Fruit fly (Drosophila melanogaster) whole organism, embryonic: Measurements from ENCODE around the gene CG13631.

Experiments used
- BtbVII ChIP-seq: fragments of 200-800 bp; sonication (Bioruptor generic); optimal IDR thresholded peaks from 3 replicates; lab custom pipeline; 2017; ENCODE audit warnings: missing biosample characterization, mild to moderate bottlenecking, missing genetic modification characterization
- CG10366 ChIP-seq: fragments of 200-800 bp; sonication (Bioruptor generic); IDR thresholded peaks from 2 replicates; pipeline ENCODE4 v1.3.6; 2022; ENCODE audit warnings: missing biosample characterization, missing genetic modification characterization
- CG11456 ChIP-seq: fragments of 200-800 bp; sonication (Bioruptor generic); IDR thresholded peaks from 3 replicates; pipeline ENCODE4 v1.3.6; 2022; ENCODE audit warnings: missing biosample characterization, missing genetic modification characterization
- CG12071 ChIP-seq: fragments of 200-800 bp; sonication (Bioruptor generic); optimal IDR thresholded peaks from 3 replicates; lab custom pipeline; 2018; ENCODE audit warnings: missing biosample characterization, mild to moderate bottlenecking, missing genetic modification characterization
- CG12659 ChIP-seq: fragments of 200-800 bp; sonication (Bioruptor generic); optimal IDR thresholded peaks from 3 replicates; lab custom pipeline; 2017; ENCODE audit warnings: mild to moderate bottlenecking, missing biosample characterization, missing genetic modification reagents, missing genetic modification characterization
- CG15269 ChIP-seq: fragments of 200-800 bp; sonication (Bioruptor generic); optimal IDR thresholded peaks from 2 replicates; lab custom pipeline; 2018; ENCODE audit warnings: missing biosample characterization, mild to moderate bottlenecking, missing genetic modification characterization, moderate library complexity
- CG2712 ChIP-seq: fragments of 200-800 bp; optimal IDR thresholded peaks from 3 replicates; lab custom pipeline; 2019; ENCODE audit warnings: missing biosample characterization, mild to moderate bottlenecking, missing genetic modification characterization, moderate library complexity
- CG31224 ChIP-seq: fragments of 200-800 bp; sonication (Bioruptor generic); IDR thresholded peaks from 2 replicates; pipeline ENCODE4 v1.3.6; 2022; ENCODE audit warnings: missing biosample characterization, missing genetic modification characterization
- CG3163 ChIP-seq: fragments of 200-800 bp; sonication (Bioruptor generic); optimal IDR thresholded peaks from 3 replicates; lab custom pipeline; 2016; ENCODE audit warnings: missing biosample characterization, missing genetic modification characterization
- CG32772 ChIP-seq: fragments of 200-800 bp; sonication (Bioruptor generic); IDR thresholded peaks from 2 replicates; pipeline ENCODE4 v1.3.6; 2022; ENCODE audit warnings: missing biosample characterization, missing genetic modification characterization
- CG5245 ChIP-seq: fragments of 200-800 bp; sonication (Bioruptor generic); optimal IDR thresholded peaks from 3 replicates; lab custom pipeline; 2016; ENCODE audit warnings: missing biosample characterization, missing genetic modification characterization
- CG5953 ChIP-seq: fragments of 200-800 bp; sonication (Bioruptor generic); IDR thresholded peaks from 2 replicates; pipeline ENCODE4 v1.3.6; 2022; ENCODE audit warnings: missing biosample characterization, missing genetic modification characterization
- CG6654 ChIP-seq: fragments of 200-800 bp; sonication (Bioruptor generic); optimal IDR thresholded peaks from 2 replicates; lab custom pipeline; 2017; ENCODE audit warnings: missing biosample characterization, mild to moderate bottlenecking, missing genetic modification characterization
- CG7928 ChIP-seq: fragments of 200-800 bp; sonication (Bioruptor generic); optimal IDR thresholded peaks from 2 replicates; lab custom pipeline; 2017; ENCODE audit warnings: missing biosample characterization, mild to moderate bottlenecking, missing genetic modification characterization
- CG8478 ChIP-seq: fragments of >200 bp; optimal IDR thresholded peaks from 2 replicates; lab custom pipeline; 2018
- CG9437 ChIP-seq: fragments of 200-800 bp; sonication (Bioruptor generic); optimal IDR thresholded peaks from 2 replicates; lab custom pipeline; 2018; ENCODE audit warnings: missing biosample characterization, mild to moderate bottlenecking, missing genetic modification characterization
- CG9609 ChIP-seq: fragments of 200-800 bp; sonication (Bioruptor generic); optimal IDR thresholded peaks from 3 replicates; lab custom pipeline; 2016; ENCODE audit warnings: missing biosample characterization, missing genetic modification characterization
- Eip74EF ChIP-seq, 2 experiments: fragments of 200-800 bp in 1 of 2; fragments of >200 bp in 1 of 2; sonication (Bioruptor generic) in 1 of 2; optimal IDR thresholded peaks; 2 replicates each; lab custom pipeline; 2017 to 2019; ENCODE audit warnings: missing biosample characterization in 2 of 2, missing genetic modification characterization in 2 of 2, mild to moderate bottlenecking in 1 of 2, moderate library complexity in 1 of 2
- H15 ChIP-seq: fragments of 200-800 bp; sonication (Bioruptor generic); IDR thresholded peaks from 3 replicates; pipeline ENCODE4 v1.3.6; 2022; ENCODE audit warnings: missing biosample characterization, missing genetic modification characterization
- HmgZ ChIP-seq: fragments of 200-800 bp; sonication (Bioruptor generic); optimal IDR thresholded peaks from 2 replicates; lab custom pipeline; 2018; ENCODE audit warnings: missing biosample characterization, mild to moderate bottlenecking, missing genetic modification characterization
- MTF-1 ChIP-seq: fragments of 200-800 bp; sonication (Bioruptor generic); optimal IDR thresholded peaks from 2 replicates; lab custom pipeline; 2018; ENCODE audit warnings: missing biosample characterization, mild to moderate bottlenecking, missing genetic modification characterization, borderline replicate concordance
- Neu2 ChIP-seq: fragments of 200-800 bp; sonication (Bioruptor generic); optimal IDR thresholded peaks from 3 replicates; lab custom pipeline; 2016; ENCODE audit warnings: missing biosample characterization, missing genetic modification characterization, borderline replicate concordance
- Nf-YB ChIP-seq: fragments of 200-800 bp; sonication (Bioruptor generic); optimal IDR thresholded peaks from 3 replicates; lab custom pipeline; 2019; ENCODE audit warnings: missing biosample characterization, mild to moderate bottlenecking, missing genetic modification characterization, moderate library complexity
- Opbp ChIP-seq: fragments of 200-800 bp; sonication (Bioruptor generic); IDR thresholded peaks from 3 replicates; pipeline ENCODE4 v1.3.6; 2022; ENCODE audit warnings: missing biosample characterization, missing genetic modification characterization; ENCODE audit not compliant: partially characterized antibody
- Optix ChIP-seq: fragments of 200-800 bp; sonication (Bioruptor generic); IDR thresholded peaks from 3 replicates; pipeline ENCODE4 v1.3.6; 2022; ENCODE audit warnings: missing biosample characterization, missing genetic modification characterization
- Ravus ChIP-seq: fragments of 200-800 bp; sonication (Bioruptor generic); IDR thresholded peaks from 2 replicates; pipeline ENCODE4 v1.3.6; 2022; ENCODE audit warnings: missing biosample characterization, missing genetic modification characterization
- Scr ChIP-seq: fragments of 200-800 bp; sonication (Bioruptor generic); IDR thresholded peaks from 2 replicates; pipeline ENCODE4 v1.3.6; 2022; ENCODE audit warnings: missing biosample characterization, missing genetic modification characterization; ENCODE audit not compliant: partially characterized antibody
- Sry-β ChIP-seq: fragments of 200-800 bp; sonication (Bioruptor generic); optimal IDR thresholded peaks from 2 replicates; lab custom pipeline; 2018; ENCODE audit warnings: missing biosample characterization, mild to moderate bottlenecking, missing genetic modification characterization, moderate library complexity
- Usf ChIP-seq: fragments of 200-800 bp; sonication (Bioruptor generic); optimal IDR thresholded peaks from 2 replicates; lab custom pipeline; 2017; ENCODE audit warnings: missing genotype, missing biosample characterization, missing genetic modification characterization
- br ChIP-seq: fragments of >200 bp; optimal IDR thresholded peaks from 2 replicates; lab custom pipeline; 2017
- btn ChIP-seq: fragments of 200-800 bp; sonication (Bioruptor generic); optimal IDR thresholded peaks from 2 replicates; lab custom pipeline; 2016; ENCODE audit warnings: missing biosample characterization, missing genetic modification characterization
- chinmo ChIP-seq: fragments of 200-800 bp; sonication (Bioruptor generic); IDR thresholded peaks from 4 replicates; pipeline ENCODE4 v1.3.6; 2022; ENCODE audit warnings: missing biosample characterization, missing genetic modification characterization; ENCODE audit not compliant: partially characterized antibody
- dati ChIP-seq: fragments of 200-800 bp; sonication (Bioruptor generic); IDR thresholded peaks from 2 replicates; pipeline ENCODE4 v1.3.6; 2022; ENCODE audit warnings: missing biosample characterization, missing genetic modification characterization
- fd3F ChIP-seq: fragments of 200-800 bp; sonication (Bioruptor generic); optimal IDR thresholded peaks from 2 replicates; lab custom pipeline; 2018; ENCODE audit warnings: missing biosample characterization, mild to moderate bottlenecking, missing genetic modification characterization, moderate library complexity
- ftz-f1 ChIP-seq: fragments of 200-800 bp; sonication (Bioruptor generic); optimal IDR thresholded peaks from 2 replicates; lab custom pipeline; 2016; ENCODE audit warnings: missing biosample characterization, missing genetic modification characterization
- gce ChIP-seq: fragments of 200-800 bp; sonication (Bioruptor generic); IDR thresholded peaks from 3 replicates; pipeline ENCODE4 v1.3.6; 2022; ENCODE audit warnings: missing biosample characterization, missing genetic modification characterization
- gcm ChIP-seq: fragments of 200-800 bp; sonication (Bioruptor generic); optimal IDR thresholded peaks from 2 replicates; lab custom pipeline; 2019; ENCODE audit warnings: missing biosample characterization, mild to moderate bottlenecking, missing genetic modification characterization, moderate library complexity
- gem ChIP-seq: fragments of 200-800 bp; sonication (Bioruptor generic); optimal IDR thresholded peaks from 2 replicates; lab custom pipeline; 2019; ENCODE audit warnings: missing biosample characterization, mild to moderate bottlenecking, missing genetic modification characterization, moderate library complexity
- grn ChIP-seq: fragments of 200-800 bp; sonication (Bioruptor generic); optimal IDR thresholded peaks from 3 replicates; lab custom pipeline; 2017; ENCODE audit warnings: missing biosample characterization, missing genetic modification characterization
- gro ChIP-seq: fragments of 200-800 bp; sonication (Bioruptor generic); optimal IDR thresholded peaks from 2 replicates; lab custom pipeline; 2016; ENCODE audit warnings: missing biosample characterization, missing genetic modification characterization
- ham ChIP-seq: fragments of 200-800 bp; sonication (Bioruptor generic); IDR thresholded peaks from 2 replicates; pipeline ENCODE4 v1.3.6; 2022; ENCODE audit warnings: missing biosample characterization, missing genetic modification characterization
- her ChIP-seq: fragments of 200-800 bp; sonication (Bioruptor generic); optimal IDR thresholded peaks from 2 replicates; lab custom pipeline; 2016; ENCODE audit warnings: missing biosample characterization, missing genetic modification characterization
- kah ChIP-seq: fragments of 200-800 bp; sonication (Bioruptor generic); optimal IDR thresholded peaks from 2 replicates; lab custom pipeline; 2018; ENCODE audit warnings: missing biosample characterization, mild to moderate bottlenecking, missing genetic modification characterization
- lilli ChIP-seq: fragments of 200-800 bp; sonication (Bioruptor generic); optimal IDR thresholded peaks from 3 replicates; lab custom pipeline; 2016; ENCODE audit warnings: missing biosample characterization, missing genetic modification characterization
- salm ChIP-seq: fragments of 200-800 bp; sonication (Bioruptor generic); optimal IDR thresholded peaks from 2 replicates; lab custom pipeline; 2018; ENCODE audit warnings: missing biosample characterization, mild to moderate bottlenecking, missing genetic modification characterization
- sima ChIP-seq: fragments of 200-800 bp; sonication (Bioruptor generic); optimal IDR thresholded peaks from 2 replicates; lab custom pipeline; 2016; ENCODE audit warnings: missing biosample characterization, missing genetic modification characterization
- sna ChIP-seq: fragments of 200-800 bp; sonication (Bioruptor generic); IDR thresholded peaks from 2 replicates; pipeline ENCODE4 v1.3.6; 2022; ENCODE audit warnings: missing biosample characterization, missing genetic modification characterization; ENCODE audit not compliant: partially characterized antibody
- stwl ChIP-seq: fragments of 200-800 bp; sonication (Bioruptor generic); optimal IDR thresholded peaks from 3 replicates; lab custom pipeline; 2018; ENCODE audit warnings: missing biosample characterization, mild to moderate bottlenecking, missing genetic modification characterization, moderate library complexity
- toy ChIP-seq: fragments of 200-800 bp; sonication (Bioruptor generic); IDR thresholded peaks from 2 replicates; pipeline ENCODE4 v1.3.6; 2022; ENCODE audit warnings: missing biosample characterization, missing genetic modification characterization
- zfh2 ChIP-seq: fragments of 200-800 bp; sonication (Bioruptor generic); optimal IDR thresholded peaks from 2 replicates; lab custom pipeline; 2016; ENCODE audit warnings: missing biosample characterization, missing genetic modification characterization

The CG13631 gene

DNA sequence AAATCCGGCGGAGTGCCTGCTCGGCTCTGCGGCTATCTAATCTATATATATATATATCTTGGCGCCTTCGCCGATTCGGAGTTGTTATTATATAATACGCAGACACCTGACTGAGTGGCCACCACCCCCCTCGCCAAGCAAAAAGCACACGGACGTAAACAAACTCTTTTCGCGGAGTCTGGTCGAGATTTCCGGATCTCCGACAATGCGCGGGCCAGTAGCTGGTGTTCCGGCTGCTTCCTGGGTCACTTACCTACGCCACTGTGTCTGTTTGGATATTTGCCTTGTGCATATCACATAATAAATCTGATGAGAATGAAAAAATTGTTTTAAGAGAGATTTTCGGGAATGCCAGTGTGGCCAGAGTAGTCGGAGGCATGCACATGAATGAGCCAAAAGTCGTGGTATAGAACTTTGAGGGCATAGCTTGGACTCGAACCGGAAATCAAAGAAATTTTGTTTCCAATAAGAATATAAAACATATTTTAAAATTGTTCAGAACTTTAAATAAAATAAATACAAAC lies 18.0 kb downstream of the CG13631 start, which contains the start of gene CG5805 (continued):
- peak; percentile 85 for TF ChIP-seq CG3163 (GFP tag; lab: Kevin White, UChicago)
- peak; percentile 17 for TF ChIP-seq Sry-β (GFP tag; lab: Kevin White, UChicago)
- peak in 1 of 2 experiments; percentile 36 for TF ChIP-seq Eip74EF (GFP tag; optimal IDR thresholded peaks at IDR 0.05; lab: Kevin White, UChicago)
- TF ChIP-seq her = peak; percentile 41
- TF ChIP-seq Opbp (GFP tag; lab: Robert Waterston, UW) = peak; percentile 35; the same call in 1 of the 3 replicates
- peak; percentile 76 for TF ChIP-seq BtbVII (GFP tag; lab: Kevin White, UChicago)
- TF ChIP-seq CG2712 = peak; percentile 70
- peak; percentile 52; the same call in 1 of the 2 replicates for TF ChIP-seq ham (GFP tag; lab: Robert Waterston, UW)
- TF ChIP-seq CG7928 (GFP tag; lab: Kevin White, UChicago) = peak; percentile 57
- no peak for TF ChIP-seq stwl (tag; lab: Kevin White, UChicago)
- peak; percentile 84 for TF ChIP-seq CG12071
- peak; percentile 21; the same call in 1 of the 2 replicates for TF ChIP-seq Scr (GFP tag; lab: Robert Waterston, UW)
- no peak for TF ChIP-seq chinmo
- TF ChIP-seq btn (GFP tag; lab: Kevin White, UChicago) = peak; percentile 37
- peak; percentile 40 for TF ChIP-seq salm
- peak; percentile 78 for TF ChIP-seq CG9437 (GFP tag; lab: Kevin White, UChicago)
- 0 out of 2 replicates have a peak, but pooled peaks have one; percentile 22 for TF ChIP-seq sna (GFP tag; lab: Robert Waterston, UW)
- peak; percentile 78; the same call in 1 of the 2 replicates for TF ChIP-seq CG32772 (GFP tag; lab: Robert Waterston, UW)
- TF ChIP-seq Neu2 (GFP tag; lab: Kevin White, UChicago) = no peak
- TF ChIP-seq CG11456 (GFP tag; lab: Robert Waterston, UW) = peak; percentile 93
- no peak for TF ChIP-seq gem (tag; lab: Kevin White, UChicago)
- peak; percentile 61 for TF ChIP-seq zfh2 (GFP tag; lab: Kevin White, UChicago)
- TF ChIP-seq gce (GFP tag; lab: Robert Waterston, UW) = peak; percentile 71; the same call in 1 of the 3 replicates
- TF ChIP-seq sima (GFP tag; lab: Kevin White, UChicago) = peak; percentile 7
- peak; percentile 88 for TF ChIP-seq HmgZ (tag; lab: Kevin White, UChicago)
- TF ChIP-seq Ravus (GFP tag; lab: Robert Waterston, UW) = no peak; the same call in 1 of the 2 replicates
- TF ChIP-seq toy (GFP tag; lab: Robert Waterston, UW) = peak; percentile 62; the same call in 1 of the 2 replicates
- TF ChIP-seq ftz-f1 (GFP tag; lab: Kevin White, UChicago) = peak; percentile 90
- TF ChIP-seq br (lab: Kevin White, UChicago) = no peak
- TF ChIP-seq dati (GFP tag; lab: Robert Waterston, UW) = peak; percentile 68
- peak; percentile 78 for TF ChIP-seq CG15269 (tag; lab: Kevin White, UChicago)
- peak; percentile 60 for TF ChIP-seq CG5245 (GFP tag; lab: Kevin White, UChicago)
- peak; percentile 67 for TF ChIP-seq Usf (GFP tag; lab: Kevin White, UChicago)
- peak; percentile 64 for TF ChIP-seq CG6654 (GFP tag; lab: Kevin White, UChicago)
- TF ChIP-seq CG31224 (GFP tag; lab: Robert Waterston, UW) = peak; percentile 77
- peak; percentile 57 for TF ChIP-seq lilli (GFP tag; lab: Kevin White, UChicago)
- peak; percentile 69 for TF ChIP-seq grn (GFP tag; lab: Kevin White, UChicago)
- no peak for TF ChIP-seq CG8478 (lab: Kevin White, UChicago)
- TF ChIP-seq MTF-1 (GFP tag; lab: Kevin White, UChicago) = peak; percentile 90
- TF ChIP-seq CG5953 (GFP tag; lab: Robert Waterston, UW) = peak; percentile 70; the same call in 1 of the 2 replicates
- peak; percentile 84 for TF ChIP-seq CG10366 (GFP tag; lab: Robert Waterston, UW)
- peak; percentile 60 for TF ChIP-seq gcm (GFP tag; lab: Kevin White, UChicago)
- peak; percentile 82 for TF ChIP-seq kah (GFP tag; lab: Kevin White, UChicago)
- peak; percentile 71; the same call in 2 of the 3 replicates for TF ChIP-seq Optix (GFP tag; lab: Robert Waterston, UW)
- peak; percentile 92 for TF ChIP-seq CG12659 (GFP tag; lab: Kevin White, UChicago)
- TF ChIP-seq H15 (GFP tag; lab: Robert Waterston, UW) = peak; percentile 86
- TF ChIP-seq fd3F = peak; percentile 80
- TF ChIP-seq Nf-YB (GFP tag; lab: Kevin White, UChicago) = no peak
- no peak for TF ChIP-seq gro (GFP tag; lab: Kevin White, UChicago)
- peak; percentile 73 for TF ChIP-seq CG9609 (GFP tag; lab: Kevin White, UChicago)
